Worm (Caenorhabditis elegans) whole organism, midembryonic: ENCODE results near the gene R03D7.15.

Source experiments
- T22C8.4 ChIP-seq: fragments of 200-800 bp; sonication (Bioruptor generic); IDR thresholded peaks from 2 replicates; pipeline ENCODE4 v1.3.6; 2022; ENCODE audit warnings: missing genetic modification characterization, missing compliant biosample characterization
- cog-1 ChIP-seq: sonication (generic microtip); optimal IDR thresholded peaks from 2 replicates; lab custom pipeline; 2016; ENCODE audit warnings: missing genetic modification characterization, missing compliant biosample characterization
- flt-1 ChIP-seq: fragments of 200-800 bp; sonication (Bioruptor generic); IDR thresholded peaks from 2 replicates; pipeline ENCODE4 v1.3.6; 2022; ENCODE audit warnings: missing genetic modification characterization, missing compliant biosample characterization
- klf-2 ChIP-seq: fragments of 200-800 bp; sonication (Bioruptor generic); conservative IDR thresholded peaks from 2 replicates; pipeline ENCODE4 v1.3.6; 2022; ENCODE audit warnings: missing genetic modification reagents, missing genetic modification characterization, missing compliant biosample characterization
- med-1 ChIP-seq: sonication (generic microtip); optimal IDR thresholded peaks from 2 replicates; lab custom pipeline; 2017; ENCODE audit warnings: missing genetic modification characterization, mild to moderate bottlenecking, missing compliant biosample characterization, antibody characterized with exemption, missing genetic modification reagents; ENCODE audit not compliant: insufficient read depth
- ref-1 ChIP-seq: fragments of 200-800 bp; sonication (Bioruptor generic); conservative IDR thresholded peaks from 2 replicates; pipeline ENCODE4 v1.3.6; 2022; ENCODE audit warnings: missing genetic modification reagents, missing genetic modification characterization, missing compliant biosample characterization
- tab-1 ChIP-seq: fragments of 200-800 bp; sonication (Bioruptor generic); IDR thresholded peaks from 2 replicates; pipeline ENCODE4 v1.3.6; 2022; ENCODE audit warnings: missing genetic modification characterization, missing compliant biosample characterization
- ztf-23 ChIP-seq: fragments of 200-800 bp; sonication (Bioruptor generic); IDR thresholded peaks from 2 replicates; pipeline ENCODE4 v1.3.6; 2022; ENCODE audit warnings: missing genetic modification reagents, missing genetic modification characterization, missing compliant biosample characterization

- TF ChIP-seq flt-1 (no peak), T22C8.4 (GFP tag; lab: Robert Waterston, UW) (no peak), ztf-23 (GFP tag; lab: Robert Waterston, UW) (no peak), tab-1 (GFP tag; lab: Robert Waterston, UW) (no peak), ref-1 (GFP tag; lab: Robert Waterston, UW) (no peak), cog-1 (tag; lab: Kevin White, UChicago) (no peak), med-1 (GFP tag; lab: Kevin White, UChicago) (no peak), klf-2 (GFP tag; lab: Robert Waterston, UW) (no peak)
These were observed 23.7 kb upstream of the R03D7.15 start, which contains the start of gene tba-4 for ce11 chrII:10918293-10918756.
